Worm (Caenorhabditis elegans): ENCODE measurements around the gene fip-5.
A peak's percentile ranks its signal among the peaks of the same experiment; 100 is the strongest.

fip-5 gene

DNA sequence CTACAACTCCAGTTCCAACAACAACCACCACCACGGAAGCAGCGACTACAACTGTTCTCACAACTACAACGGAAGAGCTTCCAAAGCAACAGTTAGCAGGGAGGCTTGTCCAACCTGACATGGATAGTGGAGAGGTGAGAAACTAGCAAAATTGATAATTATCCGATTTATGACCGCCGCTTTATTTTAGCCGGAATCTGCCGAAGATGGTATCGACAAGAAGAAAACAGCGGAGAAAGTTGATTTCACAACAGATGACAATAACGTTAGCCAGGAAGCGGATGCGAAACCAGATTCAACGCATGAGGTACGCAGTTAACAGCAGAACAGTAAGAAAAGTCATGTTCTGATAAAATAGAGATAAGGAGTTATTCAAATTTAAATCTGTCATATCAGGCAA, 15.9 kb downstream of the fip-5 start:
- TF ChIP-seq lsy-12 (tag; optimal IDR thresholded peaks at IDR 0.05) (no peak), ceh-16 (tag; optimal IDR thresholded peaks at IDR 0.05) (no peak)

DNA sequence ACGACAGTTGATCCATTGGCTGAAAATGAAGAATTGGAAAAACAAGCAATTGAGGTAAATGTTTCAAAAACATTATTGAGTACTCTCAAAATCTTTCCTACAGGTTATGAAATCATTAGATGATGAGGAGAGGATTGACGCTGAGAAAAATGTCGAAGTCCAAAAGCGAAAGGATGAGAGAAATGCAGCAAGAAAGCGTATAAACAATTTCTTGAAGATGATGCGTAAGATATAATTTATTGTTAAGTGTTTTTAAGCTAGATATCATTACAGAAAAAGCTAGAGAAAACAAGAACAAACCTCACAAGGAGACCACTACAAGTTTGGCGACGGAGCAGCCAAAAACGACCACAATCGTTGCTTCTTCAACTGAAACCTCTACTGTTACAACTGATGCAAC, 17.1 kb downstream of the fip-5 start:
- TF ChIP-seq nhr-43 (tag; optimal IDR thresholded peaks at IDR 0.05; ENCODE audit: poor library complexity, severe bottlenecking) (no peak), egl-5 (tag; optimal IDR thresholded peaks at IDR 0.05) (no peak), ceh-28 (tag; optimal IDR thresholded peaks at IDR 0.05) (no peak), nhr-77 (tag; optimal IDR thresholded peaks at IDR 0.05) (no peak), snpc-4 (tag; optimal IDR thresholded peaks at IDR 0.05) (no peak), egl-27 (tag; optimal IDR thresholded peaks at IDR 0.05) (no peak), nhr-28 (tag; optimal IDR thresholded peaks at IDR 0.05) (no peak), ceh-9 (tag; optimal IDR thresholded peaks at IDR 0.05) (no peak), nhr-23 (tag; optimal IDR thresholded peaks at IDR 0.05) (no peak)

DNA sequence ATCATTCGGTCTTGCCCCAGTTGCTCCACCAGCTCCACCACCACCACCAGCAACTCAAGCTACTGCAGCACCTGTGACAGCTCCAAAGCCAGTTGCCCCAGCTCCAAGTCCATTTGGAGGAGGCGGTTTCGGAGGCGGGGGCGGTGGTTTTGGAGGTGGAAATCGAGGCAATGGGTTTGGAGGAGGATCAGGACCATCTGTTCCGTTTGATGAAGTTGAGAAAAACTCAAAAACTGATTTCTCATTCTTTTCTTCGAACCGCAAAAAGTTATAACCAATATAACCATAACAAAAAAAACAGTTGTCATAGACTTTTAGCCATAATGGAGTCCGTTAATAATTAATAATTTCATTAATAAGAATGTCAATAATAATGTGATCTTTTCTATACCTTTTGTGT, 18.9 kb downstream of the fip-5 start:
- TF ChIP-seq nhr-25 (tag; optimal IDR thresholded peaks at IDR 0.05) (no peak), lin-39 (tag; optimal IDR thresholded peaks at IDR 0.05) (no peak), nhr-77 (tag; optimal IDR thresholded peaks at IDR 0.05) (no peak), unc-39 (tag; optimal IDR thresholded peaks at IDR 0.05) (no peak), ceh-16 (tag; optimal IDR thresholded peaks at IDR 0.05) (no peak), ztf-4 (tag; optimal IDR thresholded peaks at IDR 0.05) (no peak), hmg-11 (tag; optimal IDR thresholded peaks at IDR 0.05) (no peak), ZK546.5 (tag; optimal IDR thresholded peaks at IDR 0.05) (no peak), ceh-28 (tag; optimal IDR thresholded peaks at IDR 0.05) (no peak), nhr-28 (tag; optimal IDR thresholded peaks at IDR 0.05) (no peak), nhr-43 (tag; optimal IDR thresholded peaks at IDR 0.05; ENCODE audit: poor library complexity, severe bottlenecking) (no peak), daf-12 (tag; optimal IDR thresholded peaks at IDR 0.05) (no peak), nhr-23 (tag; optimal IDR thresholded peaks at IDR 0.05) (no peak), nhr-11 (tag; optimal IDR thresholded peaks at IDR 0.05) (no peak), nfya-1 (tag; optimal IDR thresholded peaks at IDR 0.05; ENCODE audit: insufficient read depth) (no peak), nhr-237 (tag; optimal IDR thresholded peaks at IDR 0.05) (no peak), skn-1 (tag; optimal IDR thresholded peaks at IDR 0.05) (no peak)

DNA sequence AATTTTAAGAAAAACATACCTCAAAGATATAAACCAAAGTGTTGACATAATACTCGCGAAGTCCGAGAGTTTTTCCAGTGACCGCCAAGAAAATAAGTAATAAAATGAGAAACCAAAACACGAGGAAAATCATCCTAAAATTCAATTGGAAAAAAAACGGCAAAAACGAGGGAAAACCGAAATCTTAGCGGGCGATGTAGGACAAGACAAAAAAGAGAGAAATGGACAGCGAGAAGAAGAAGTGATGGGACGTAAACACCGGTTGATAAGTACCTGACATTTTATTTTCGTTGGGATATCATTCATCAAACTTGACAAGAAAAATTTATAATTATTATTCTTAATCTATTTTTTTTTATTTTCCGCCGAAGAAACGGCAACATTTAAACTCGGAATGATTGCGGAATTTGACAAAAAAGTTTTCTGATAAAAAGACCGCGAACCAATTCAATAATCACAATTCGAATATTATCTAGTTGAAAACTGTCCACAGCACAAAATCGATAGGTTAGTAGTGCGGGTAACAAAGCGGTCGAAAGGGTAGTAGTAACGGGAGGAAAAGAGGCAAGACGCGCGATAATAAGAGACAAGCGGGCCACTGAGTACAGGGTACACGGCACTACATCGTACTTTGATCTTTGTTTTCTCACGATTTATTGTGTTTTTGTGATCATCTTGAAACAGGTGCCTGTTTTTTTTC, 24.9 kb downstream of the fip-5 start, which contains the start of gene acl-5:
Gene acl-5 (minus strand): TSS at position 134 of the 700 bp plus-strand sequence.
- peak; percentile 19 for TF ChIP-seq pqm-1 (tag; optimal IDR thresholded peaks at IDR 0.05)
- TF ChIP-seq lin-15B (tag; optimal IDR thresholded peaks at IDR 0.05) = no peak
- peak; percentile 75 for TF ChIP-seq elt-2 (tag; optimal IDR thresholded peaks at IDR 0.05)

DNA sequence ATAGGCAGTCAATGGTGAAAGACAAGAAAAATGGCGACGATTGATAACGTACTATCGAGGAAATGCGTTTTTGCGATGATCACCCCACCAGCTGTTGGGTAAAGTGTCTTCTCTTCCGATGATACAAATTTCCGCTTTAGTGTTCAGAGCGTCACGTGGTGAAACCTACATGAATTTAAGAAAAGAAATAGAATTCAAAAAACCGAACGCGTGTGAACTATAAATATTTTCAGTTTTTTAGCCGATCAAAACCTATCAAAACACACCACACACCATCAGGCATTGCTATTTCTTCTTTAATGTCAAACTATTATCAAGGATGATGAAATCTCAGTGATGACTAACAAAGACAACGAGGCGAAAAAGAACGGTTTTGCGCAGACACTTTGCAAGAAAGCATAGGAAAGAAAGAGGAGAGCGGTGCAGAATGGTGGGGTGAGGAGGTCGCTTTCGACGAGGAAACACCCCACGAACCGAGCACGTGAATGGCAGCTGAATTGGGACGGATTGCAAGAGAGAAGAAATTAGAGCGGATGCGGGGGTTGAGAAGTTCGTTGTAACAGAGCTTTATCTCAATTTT, 29.6 kb downstream of the fip-5 start:
- no peak for TF ChIP-seq nhr-11 (tag; optimal IDR thresholded peaks at IDR 0.05)
- peak; percentile 30 for TF ChIP-seq mdl-1 (tag; optimal IDR thresholded peaks at IDR 0.05)
- TF ChIP-seq nhr-28 (tag; optimal IDR thresholded peaks at IDR 0.05) = no peak
- TF ChIP-seq tbx-2 (tag; optimal IDR thresholded peaks at IDR 0.05) = no peak
- no peak for TF ChIP-seq ztf-11 (tag; optimal IDR thresholded peaks at IDR 0.05)
- TF ChIP-seq R02D3.7 (tag; optimal IDR thresholded peaks at IDR 0.05) = no peak
- no peak for TF ChIP-seq eor-1 (tag; optimal IDR thresholded peaks at IDR 0.05)
- TF ChIP-seq fkh-10 (GFP tag; optimal IDR thresholded peaks at IDR 0.05) = no peak
- no peak for TF ChIP-seq ceh-16 (tag; optimal IDR thresholded peaks at IDR 0.05)
- no peak for TF ChIP-seq elt-1 (tag; optimal IDR thresholded peaks at IDR 0.05)
- TF ChIP-seq nhr-76 (tag; optimal IDR thresholded peaks at IDR 0.05) = no peak
- TF ChIP-seq fos-1 (tag; optimal IDR thresholded peaks at IDR 0.05) = no peak
- no peak for TF ChIP-seq aly-2 (tag; optimal IDR thresholded peaks at IDR 0.05)
- peak; percentile 63 for TF ChIP-seq pqm-1 (tag; optimal IDR thresholded peaks at IDR 0.05)
- peak; percentile 42 for TF ChIP-seq nhr-25 (tag; optimal IDR thresholded peaks at IDR 0.05)
- no peak for TF ChIP-seq daf-12 (tag; optimal IDR thresholded peaks at IDR 0.05)
- TF ChIP-seq ceh-28 (tag; optimal IDR thresholded peaks at IDR 0.05) = no peak
- no peak for TF ChIP-seq hmg-11 (tag; optimal IDR thresholded peaks at IDR 0.05)
- TF ChIP-seq jun-1 (tag; optimal IDR thresholded peaks at IDR 0.05) = peak; percentile 14
- TF ChIP-seq nhr-67 (tag; optimal IDR thresholded peaks at IDR 0.05) = no peak
- peak; percentile 85 for TF ChIP-seq elt-2 (tag; optimal IDR thresholded peaks at IDR 0.05)
- TF ChIP-seq nhr-77 (tag; optimal IDR thresholded peaks at IDR 0.05) = no peak
- TF ChIP-seq ceh-9 (tag; optimal IDR thresholded peaks at IDR 0.05) = no peak
- peak; percentile 44 for TF ChIP-seq pha-4 (tag; optimal IDR thresholded peaks at IDR 0.05)
- no peak for TF ChIP-seq ama-1 (optimal IDR thresholded peaks at IDR 0.05)
- TF ChIP-seq ztf-4 (tag; optimal IDR thresholded peaks at IDR 0.05) = no peak
- TF ChIP-seq snpc-4 (tag; optimal IDR thresholded peaks at IDR 0.05) = no peak
- TF ChIP-seq fkh-2 (tag; optimal IDR thresholded peaks at IDR 0.05) = no peak
- TF ChIP-seq skn-1 (tag; optimal IDR thresholded peaks at IDR 0.05) = no peak
- peak; percentile 31 for TF ChIP-seq nhr-43 (tag; optimal IDR thresholded peaks at IDR 0.05; ENCODE audit: poor library complexity, severe bottlenecking)
- TF ChIP-seq nhr-237 (tag; optimal IDR thresholded peaks at IDR 0.05) = no peak
- peak; percentile 42 for TF ChIP-seq lin-39 (tag; optimal IDR thresholded peaks at IDR 0.05)
- TF ChIP-seq nhr-12 (tag; optimal IDR thresholded peaks at IDR 0.05) = no peak
- no peak for TF ChIP-seq zag-1 (tag; optimal IDR thresholded peaks at IDR 0.05)
- no peak for TF ChIP-seq lin-15B (tag; optimal IDR thresholded peaks at IDR 0.05)

All from whole organism, L3 larva.